Fruit fly (Drosophila melanogaster) whole organism, embryonic: Measurements from ENCODE around the gene CG14913.

Experiments used
- Bgb ChIP-seq: fragments of 200-800 bp; sonication (Bioruptor generic); IDR thresholded peaks from 2 replicates; pipeline ENCODE4 v1.3.6; 2022; ENCODE audit warnings: missing biosample characterization, missing genetic modification characterization; ENCODE audit not compliant: partially characterized antibody
- CG10274 ChIP-seq: fragments of 200-800 bp; sonication (Bioruptor generic); optimal IDR thresholded peaks from 3 replicates; lab custom pipeline; 2017; ENCODE audit warnings: missing biosample characterization, mild to moderate bottlenecking, missing genetic modification characterization
- CG10543 ChIP-seq: fragments of 200-800 bp; sonication (Bioruptor generic); optimal IDR thresholded peaks from 3 replicates; lab custom pipeline; 2017; ENCODE audit warnings: missing biosample characterization, mild to moderate bottlenecking, missing genetic modification characterization, moderate library complexity
- CG12391 ChIP-seq: fragments of 200-800 bp; sonication (Bioruptor generic); optimal IDR thresholded peaks from 3 replicates; lab custom pipeline; 2018; ENCODE audit warnings: missing biosample characterization, mild to moderate bottlenecking, missing genetic modification characterization, moderate library complexity
- CG13424 ChIP-seq: fragments of 200-800 bp; sonication (Bioruptor generic); optimal IDR thresholded peaks from 2 replicates; lab custom pipeline; 2019; ENCODE audit warnings: missing biosample characterization, mild to moderate bottlenecking, missing genetic modification characterization, moderate library complexity
- CG13894 ChIP-seq: fragments of 200-800 bp; sonication (Bioruptor generic); optimal IDR thresholded peaks from 3 replicates; lab custom pipeline; 2018; ENCODE audit warnings: missing biosample characterization, mild to moderate bottlenecking, missing genetic modification characterization, moderate library complexity
- CG1603 ChIP-seq: fragments of 200-800 bp; sonication (Bioruptor generic); optimal IDR thresholded peaks from 2 replicates; lab custom pipeline; 2019; ENCODE audit warnings: missing biosample characterization, mild to moderate bottlenecking, missing genetic modification characterization, moderate library complexity
- CG17359 ChIP-seq: fragments of 200-800 bp; sonication (Bioruptor generic); optimal IDR thresholded peaks from 3 replicates; lab custom pipeline; 2018; ENCODE audit warnings: missing biosample characterization, mild to moderate bottlenecking, missing genetic modification characterization, moderate library complexity
- CG17802 ChIP-seq: fragments of 200-800 bp; sonication (Bioruptor generic); optimal IDR thresholded peaks from 2 replicates; lab custom pipeline; 2018; ENCODE audit warnings: missing biosample characterization, mild to moderate bottlenecking, missing genetic modification characterization, moderate library complexity
- CG30020 ChIP-seq: fragments of 200-800 bp; optimal IDR thresholded peaks from 2 replicates; lab custom pipeline; 2019; ENCODE audit warnings: missing biosample characterization, mild to moderate bottlenecking, missing genetic modification characterization, moderate library complexity
- CG33557 ChIP-seq: fragments of 200-800 bp; sonication (Bioruptor generic); optimal IDR thresholded peaks from 2 replicates; lab custom pipeline; 2019; ENCODE audit warnings: missing biosample characterization, mild to moderate bottlenecking, missing genetic modification characterization, moderate library complexity
- CG34376 ChIP-seq: fragments of 200-800 bp; sonication (Bioruptor generic); optimal IDR thresholded peaks from 2 replicates; lab custom pipeline; 2018; ENCODE audit warnings: missing biosample characterization, mild to moderate bottlenecking, missing genetic modification characterization
- CG3995 ChIP-seq: fragments of 200-800 bp; sonication (Bioruptor generic); optimal IDR thresholded peaks from 3 replicates; lab custom pipeline; 2016; ENCODE audit warnings: missing biosample characterization, missing genetic modification characterization
- CG5180 ChIP-seq: fragments of 200-800 bp; sonication (Bioruptor generic); optimal IDR thresholded peaks from 3 replicates; lab custom pipeline; 2017; ENCODE audit warnings: missing biosample characterization, missing genetic modification characterization, mild to moderate bottlenecking, moderate library complexity, missing genetic modification reagents
- CG7745 ChIP-seq: fragments of 200-800 bp; sonication (Bioruptor generic); optimal IDR thresholded peaks from 2 replicates; lab custom pipeline; 2018; ENCODE audit warnings: missing biosample characterization, mild to moderate bottlenecking, missing genetic modification characterization, moderate library complexity
- CG7987 ChIP-seq: fragments of 200-800 bp; sonication (Bioruptor generic); optimal IDR thresholded peaks from 2 replicates; lab custom pipeline; 2018; ENCODE audit warnings: missing biosample characterization, mild to moderate bottlenecking, missing genetic modification characterization, moderate library complexity
- D19A ChIP-seq: fragments of 200-800 bp; optimal IDR thresholded peaks from 3 replicates; lab custom pipeline; 2019; ENCODE audit warnings: missing biosample characterization, mild to moderate bottlenecking, missing genetic modification characterization, moderate library complexity
- Drgx ChIP-seq: fragments of 200-800 bp; sonication (Bioruptor generic); IDR thresholded peaks from 2 replicates; pipeline ENCODE4 v1.3.6; 2022; ENCODE audit warnings: missing biosample characterization, missing genetic modification characterization
- Ets65A ChIP-seq: fragments of 200-800 bp; sonication (Bioruptor generic); peaks from one replicate; lab custom pipeline; 2016; ENCODE audit warnings: missing biosample characterization, missing genetic modification characterization
- Oaz ChIP-seq: fragments of 200-800 bp; sonication (Bioruptor generic); IDR thresholded peaks from 2 replicates; pipeline ENCODE4 v1.3.6; 2022; ENCODE audit warnings: missing biosample characterization, missing genetic modification characterization
- Xbp1 ChIP-seq: fragments of 200-800 bp; sonication (Bioruptor generic); optimal IDR thresholded peaks from 3 replicates; lab custom pipeline; 2016; ENCODE audit warnings: missing biosample characterization, mild to moderate bottlenecking, missing genetic modification characterization
- cato ChIP-seq: fragments of 200-800 bp; sonication (Bioruptor generic); optimal IDR thresholded peaks from 2 replicates; lab custom pipeline; 2016; ENCODE audit warnings: missing biosample characterization, missing genetic modification characterization, borderline replicate concordance
- cg ChIP-seq: fragments of 200-800 bp; sonication (Bioruptor generic); optimal IDR thresholded peaks from 3 replicates; lab custom pipeline; 2019; ENCODE audit warnings: missing biosample characterization, mild to moderate bottlenecking, missing genetic modification characterization, moderate library complexity
- chinmo ChIP-seq: fragments of 200-800 bp; sonication (Bioruptor generic); IDR thresholded peaks from 4 replicates; pipeline ENCODE4 v1.3.6; 2022; ENCODE audit warnings: missing biosample characterization, missing genetic modification characterization; ENCODE audit not compliant: partially characterized antibody
- cwo ChIP-seq: fragments of 200-800 bp; sonication (Bioruptor generic); optimal IDR thresholded peaks from 3 replicates; lab custom pipeline; 2017; ENCODE audit warnings: missing biosample characterization, missing genetic modification characterization, mild to moderate bottlenecking, moderate library complexity, missing genetic modification reagents
- exex ChIP-seq: fragments of 200-800 bp; sonication (Bioruptor generic); optimal IDR thresholded peaks from 4 replicates; lab custom pipeline; 2018; ENCODE audit warnings: missing biosample characterization, mild to moderate bottlenecking, missing genetic modification characterization, moderate library complexity
- grn ChIP-seq: fragments of 200-800 bp; sonication (Bioruptor generic); optimal IDR thresholded peaks from 3 replicates; lab custom pipeline; 2017; ENCODE audit warnings: missing biosample characterization, missing genetic modification characterization
- ham ChIP-seq: fragments of 200-800 bp; sonication (Bioruptor generic); IDR thresholded peaks from 2 replicates; pipeline ENCODE4 v1.3.6; 2022; ENCODE audit warnings: missing biosample characterization, missing genetic modification characterization
- kah ChIP-seq: fragments of 200-800 bp; sonication (Bioruptor generic); optimal IDR thresholded peaks from 2 replicates; lab custom pipeline; 2018; ENCODE audit warnings: missing biosample characterization, mild to moderate bottlenecking, missing genetic modification characterization
- knrl ChIP-seq: fragments of 200-800 bp; sonication (Bioruptor generic); IDR thresholded peaks from 3 replicates; pipeline ENCODE4 v1.3.6; 2022; ENCODE audit warnings: missing biosample characterization, missing genetic modification characterization; ENCODE audit not compliant: partially characterized antibody
- lab ChIP-seq: fragments of 200-800 bp; sonication (Bioruptor generic); optimal IDR thresholded peaks from 3 replicates; lab custom pipeline; 2017; ENCODE audit warnings: missing biosample characterization, missing genetic modification characterization, mild to moderate bottlenecking, moderate library complexity, missing genetic modification reagents
- run ChIP-seq: fragments of 200-800 bp; sonication (Bioruptor generic); optimal IDR thresholded peaks from 3 replicates; lab custom pipeline; 2018; ENCODE audit warnings: missing biosample characterization, mild to moderate bottlenecking, missing genetic modification characterization
- sd ChIP-seq: fragments of 200-800 bp; sonication (Bioruptor generic); optimal IDR thresholded peaks from 3 replicates; lab custom pipeline; 2018; ENCODE audit warnings: missing biosample characterization, mild to moderate bottlenecking, missing genetic modification characterization, moderate library complexity
- sqz ChIP-seq: fragments of 200-800 bp; sonication (Bioruptor generic); optimal IDR thresholded peaks from 3 replicates; lab custom pipeline; 2018; ENCODE audit warnings: missing biosample characterization, mild to moderate bottlenecking, missing genetic modification characterization
- tx ChIP-seq: fragments of 200-800 bp; sonication (Bioruptor generic); optimal IDR thresholded peaks from 2 replicates; lab custom pipeline; 2016; ENCODE audit warnings: missing biosample characterization, missing genetic modification characterization

CG14913 gene

DNA sequence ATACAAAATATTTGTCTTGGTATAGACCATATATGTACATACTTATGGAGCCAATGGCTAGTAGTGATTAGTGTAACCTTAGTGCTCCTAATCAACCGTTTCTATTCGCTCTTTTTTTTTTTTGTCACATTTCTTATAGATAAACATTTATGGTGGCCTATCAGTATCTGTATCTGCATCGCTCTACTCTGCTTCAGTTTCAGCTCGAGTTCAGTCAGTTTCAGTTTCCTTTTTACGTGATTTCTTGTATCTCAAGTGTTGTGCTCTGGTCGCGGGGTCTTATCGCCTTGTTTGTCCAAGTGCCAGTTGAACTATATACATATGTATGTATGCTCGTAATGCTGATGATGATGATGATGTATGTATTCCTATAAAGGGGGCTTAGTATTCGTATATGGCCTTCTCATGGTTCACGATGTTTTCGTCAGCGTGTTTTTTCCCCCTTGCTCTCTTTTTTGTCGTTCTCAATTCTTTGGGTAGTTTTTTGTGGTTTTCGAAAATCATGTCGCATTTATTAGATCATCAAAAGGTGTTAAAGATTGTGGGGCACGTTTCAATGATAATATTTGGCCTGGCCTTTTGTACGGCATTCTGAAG is 22.9 kb downstream of the CG14913 start (continued):
- 0 out of 4 replicates have a peak, but pooled peaks have one; percentile 63 for TF ChIP-seq chinmo (GFP tag; lab: Robert Waterston, UW)
- no peak for TF ChIP-seq Xbp1
- peak; percentile 46 for TF ChIP-seq exex (tag; lab: Kevin White, UChicago)
- no peak for TF ChIP-seq CG33557 (GFP tag; lab: Kevin White, UChicago)
- no peak for TF ChIP-seq CG13424
- TF ChIP-seq cwo (GFP tag; lab: Kevin White, UChicago): peak; percentile 80
- TF ChIP-seq CG10543 (GFP tag; lab: Kevin White, UChicago): peak; percentile 46
- TF ChIP-seq lab (GFP tag; lab: Kevin White, UChicago): peak; percentile 42
- peak; percentile 61 for TF ChIP-seq CG13894 (tag; lab: Kevin White, UChicago)
- TF ChIP-seq CG17359 (tag; lab: Kevin White, UChicago): no peak
- peak; percentile 70 for TF ChIP-seq CG10274
- peak; percentile 48 for TF ChIP-seq D19A (tag; lab: Kevin White, UChicago)
- TF ChIP-seq sd (tag; lab: Kevin White, UChicago): peak; percentile 13
- TF ChIP-seq sqz (GFP tag; lab: Kevin White, UChicago): peak; percentile 35
- TF ChIP-seq cg (GFP tag; lab: Kevin White, UChicago): peak; percentile 35
- TF ChIP-seq run (tag; lab: Kevin White, UChicago): peak; percentile 16
- TF ChIP-seq CG34376 (GFP tag; lab: Kevin White, UChicago): peak; percentile 55
- TF ChIP-seq CG30020 (tag; lab: Kevin White, UChicago): no peak
- TF ChIP-seq Oaz (GFP tag; lab: Robert Waterston, UW): no peak
- no peak for TF ChIP-seq CG7745 (tag; lab: Kevin White, UChicago)

DNA sequence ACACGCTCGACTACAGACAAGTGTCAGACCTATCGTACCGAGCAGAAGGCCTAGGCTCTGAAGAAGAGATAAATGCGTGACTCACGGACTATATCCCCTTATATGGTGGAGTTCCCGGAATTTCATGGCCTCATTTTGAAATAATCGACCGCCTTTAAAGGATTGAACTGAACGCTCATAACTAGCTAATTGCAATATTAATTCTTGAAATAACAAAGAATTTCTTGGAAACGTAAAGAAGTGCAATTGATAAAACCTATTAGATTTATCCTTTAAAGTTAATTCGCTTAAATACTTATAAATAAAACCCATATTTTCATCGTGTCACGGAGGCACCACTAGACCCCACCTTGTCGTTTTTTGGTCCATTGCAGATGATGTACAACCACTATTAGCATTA is 24.3 kb downstream of the CG14913 start:
- no peak for TF ChIP-seq tx (GFP tag; lab: Kevin White, UChicago)
- no peak for TF ChIP-seq kah
- TF ChIP-seq knrl: no peak
- no peak for TF ChIP-seq CG3995 (GFP tag; lab: Kevin White, UChicago)
- no peak for TF ChIP-seq CG12391
- no peak for TF ChIP-seq CG5180
- TF ChIP-seq CG1603 (tag; lab: Kevin White, UChicago): no peak
- TF ChIP-seq Bgb (GFP tag; lab: Robert Waterston, UW): no peak
- no peak for TF ChIP-seq CG17802 (tag; lab: Kevin White, UChicago)
- TF ChIP-seq cato: no peak
- TF ChIP-seq grn: no peak
- TF ChIP-seq Ets65A (GFP tag; lab: Kevin White, UChicago): no peak
- TF ChIP-seq ham (GFP tag; lab: Robert Waterston, UW): no peak

DNA sequence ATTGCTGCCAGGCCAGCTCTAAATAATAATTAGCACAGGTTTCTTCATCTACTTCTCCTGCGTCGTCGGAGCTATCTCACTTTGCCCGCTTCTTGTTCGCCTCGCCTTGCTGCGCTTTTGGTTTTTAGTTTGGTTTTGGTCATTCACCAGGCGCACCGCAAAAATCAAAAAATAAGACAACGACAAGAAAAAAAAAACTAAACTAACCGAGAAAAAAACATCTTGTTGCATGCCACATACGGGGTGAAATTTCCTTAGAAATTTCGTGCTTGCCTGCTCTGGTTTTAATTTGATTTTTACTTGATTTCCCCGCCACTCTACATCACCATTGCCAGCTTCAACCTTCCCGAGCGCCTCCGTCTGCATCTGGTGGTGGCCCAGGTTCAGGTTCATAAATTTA is 25.0 kb downstream of the CG14913 start:
- TF ChIP-seq Drgx (GFP tag; lab: Robert Waterston, UW) (peak; percentile 14; the same call in 1 of the 2 replicates), CG7987 (GFP tag; lab: Kevin White, UChicago) (no peak)
